Fruit fly (Drosophila melanogaster): Measurements from ENCODE around the gene CG7990.

CG7990 gene

dm6 chrX:19154998-19155397 lies 46.8 kb downstream of the CG7990 start (continued):
- TF ChIP-seq fd3F (GFP tag; optimal IDR thresholded peaks at IDR 0.05) (no peak), kni (GFP tag; optimal IDR thresholded peaks at IDR 0.05) (peak; percentile 0), sens-2 (GFP tag; IDR thresholded peaks at IDR 0.05) (peak; percentile 81), br (optimal IDR thresholded peaks at IDR 0.05) (no peak), CG3281 (GFP tag; optimal IDR thresholded peaks at IDR 0.05) (peak; percentile 8), CG9876 (GFP tag; optimal IDR thresholded peaks at IDR 0.05) (peak; percentile 51), Awh (GFP tag; IDR thresholded peaks at IDR 0.05) (peak; percentile 88), Sry-δ (GFP tag; optimal IDR thresholded peaks at IDR 0.05) (peak; percentile 52), CG8478 (optimal IDR thresholded peaks at IDR 0.05) (no peak), CG10654 (GFP tag; optimal IDR thresholded peaks at IDR 0.05) (peak; percentile 77), Ravus (GFP tag; IDR thresholded peaks at IDR 0.05) (no peak), CG7786 (GFP tag; optimal IDR thresholded peaks at IDR 0.05) (peak; percentile 88), tin (GFP tag; optimal IDR thresholded peaks at IDR 0.05) (peak; percentile 91), fu2 (GFP tag; optimal IDR thresholded peaks at IDR 0.05) (peak; percentile 47), Sox102F (GFP tag; optimal IDR thresholded peaks at IDR 0.05) (peak; percentile 91), Med (GFP tag) (peak; percentile 98), CG8765 (GFP tag; IDR thresholded peaks at IDR 0.05) (peak; percentile 83), Hey (tag; optimal IDR thresholded peaks at IDR 0.05) (no peak), CG11695 (GFP tag; IDR thresholded peaks at IDR 0.05) (peak; percentile 69; the same call in 2 of the 3 replicates), CG4404 (GFP tag; IDR thresholded peaks at IDR 0.05) (peak; percentile 88), luna (GFP tag; optimal IDR thresholded peaks at IDR 0.05) (no peak), CG15601 (tag; optimal IDR thresholded peaks at IDR 0.05) (peak; percentile 90), CG1832 (GFP tag; optimal IDR thresholded peaks at IDR 0.05) (no peak), ac (GFP tag; optimal IDR thresholded peaks at IDR 0.05) (peak; percentile 83), Dll (GFP tag; IDR thresholded peaks at IDR 0.05; ENCODE audit: partially characterized antibody) (no peak), psq (GFP tag; optimal IDR thresholded peaks at IDR 0.05) (peak; percentile 57), Fer1 (GFP tag; optimal IDR thresholded peaks at IDR 0.05) (peak; percentile 25), Lhr (GFP tag; optimal IDR thresholded peaks at IDR 0.05) (peak; percentile 78), yki (optimal IDR thresholded peaks at IDR 0.05) (no peak), nau (GFP tag; optimal IDR thresholded peaks at IDR 0.05) (peak; percentile 51), Poxn (GFP tag; IDR thresholded peaks at IDR 0.05) (no peak), CG10209 (GFP tag; optimal IDR thresholded peaks at IDR 0.05) (peak; percentile 86), oc (tag; optimal IDR thresholded peaks at IDR 0.05) (peak; percentile 93), CG16815 (GFP tag; optimal IDR thresholded peaks at IDR 0.05) (peak; percentile 87), CG10431 (GFP tag; optimal IDR thresholded peaks at IDR 0.05) (peak; percentile 45), trem (tag; optimal IDR thresholded peaks at IDR 0.05) (peak; percentile 92), klu (GFP tag; IDR thresholded peaks at IDR 0.05) (peak; percentile 27; the same call in 1 of the 2 replicates), ash1 (GFP tag; optimal IDR thresholded peaks at IDR 0.05) (no peak), ken (GFP tag; IDR thresholded peaks at IDR 0.05) (peak; percentile 86), Jarid2 (GFP tag; optimal IDR thresholded peaks at IDR 0.05) (peak; percentile 45), ranshi (GFP tag; IDR thresholded peaks at IDR 0.05) (peak; percentile 84), ewg (GFP tag; optimal IDR thresholded peaks at IDR 0.05) (peak; percentile 84), Lpt (GFP tag; optimal IDR thresholded peaks at IDR 0.05) (no peak), eyg (GFP tag; optimal IDR thresholded peaks at IDR 0.05) (peak; percentile 70), mam (GFP tag; optimal IDR thresholded peaks at IDR 0.05) (peak; percentile 66), CG1603 (tag; optimal IDR thresholded peaks at IDR 0.05) (peak; percentile 96), ERR (GFP tag; optimal IDR thresholded peaks at IDR 0.05) (peak; percentile 43), Hmx (GFP tag; optimal IDR thresholded peaks at IDR 0.05) (no peak), CG12299 (tag; optimal IDR thresholded peaks at IDR 0.05) (peak; percentile 8), CkIIα-i1 (GFP tag; IDR thresholded peaks at IDR 0.05) (no peak), BEAF-32 (GFP tag; optimal IDR thresholded peaks at IDR 0.05) (no peak), lbe (GFP tag; optimal IDR thresholded peaks at IDR 0.05) (peak; percentile 75), vfl (GFP tag; optimal IDR thresholded peaks at IDR 0.05) (no peak)

All from whole organism, embryonic.